Worm (Caenorhabditis elegans): ENCODE data around the gene Y57G11C.3.

Gene Y57G11C.3

DNA sequence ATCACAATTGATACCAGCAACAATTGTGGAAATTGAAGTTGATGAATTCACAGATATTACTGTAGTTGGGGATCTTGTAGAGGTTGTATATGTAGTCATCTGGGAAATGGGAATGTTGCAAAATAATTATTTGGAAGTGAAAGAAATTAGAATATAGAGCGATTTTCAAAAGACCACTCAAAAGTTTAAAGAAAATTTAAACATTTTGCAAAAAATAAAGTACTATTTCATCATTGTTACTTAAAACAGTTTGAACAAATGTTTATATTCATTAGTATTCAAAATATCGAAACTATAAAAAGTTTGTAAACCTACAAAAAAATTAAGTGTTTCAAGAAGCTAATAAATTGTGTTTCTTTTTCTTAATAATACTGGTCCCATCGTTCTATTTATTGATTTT is 48.3 kb downstream of the Y57G11C.3 start, which contains the start of gene Y57G11C.46:
Gene Y57G11C.46, minus strand, starts transcription at position 101 of the 400 bp plus-strand sequence.
- TF ChIP-seq elt-1 (tag; optimal IDR thresholded peaks at IDR 0.05): no peak
- no peak for TF ChIP-seq nhr-6 (tag; optimal IDR thresholded peaks at IDR 0.05)
- TF ChIP-seq ztf-11 (tag; optimal IDR thresholded peaks at IDR 0.05): no peak
- TF ChIP-seq ceh-16 (tag; optimal IDR thresholded peaks at IDR 0.05): no peak
- TF ChIP-seq crh-2 (tag; optimal IDR thresholded peaks at IDR 0.05): no peak
- no peak for TF ChIP-seq ama-1 (optimal IDR thresholded peaks at IDR 0.05)
- no peak for TF ChIP-seq snpc-4 (tag; optimal IDR thresholded peaks at IDR 0.05)
- TF ChIP-seq unc-39 (tag; optimal IDR thresholded peaks at IDR 0.05): no peak
- no peak for TF ChIP-seq alr-1 (tag; optimal IDR thresholded peaks at IDR 0.05)
- no peak for TF ChIP-seq unc-62 (GFP tag; optimal IDR thresholded peaks at IDR 0.05)
- TF ChIP-seq F13H6.1 (tag; optimal IDR thresholded peaks at IDR 0.05): no peak
- TF ChIP-seq aly-2 (tag; optimal IDR thresholded peaks at IDR 0.05): no peak
- TF ChIP-seq lin-39 (tag; optimal IDR thresholded peaks at IDR 0.05): no peak
- TF ChIP-seq nhr-25 (tag; optimal IDR thresholded peaks at IDR 0.05): no peak
- TF ChIP-seq sma-3 (GFP tag; optimal IDR thresholded peaks at IDR 0.05): no peak

All from whole organism, L2 larva.